Fruit fly (Drosophila melanogaster) whole organism, prepupa: ENCODE data around the gene CG6106.

Source experiments
- Blimp-1 ChIP-seq: fragments of 200-800 bp; sonication (Bioruptor generic); optimal IDR thresholded peaks from 3 replicates; lab custom pipeline; 2017; ENCODE audit warnings: missing biosample characterization, missing genetic modification characterization, mild to moderate bottlenecking, moderate library complexity, missing genetic modification reagents
- CG10631 ChIP-seq: fragments of 200-800 bp; sonication (Bioruptor generic); optimal IDR thresholded peaks from 2 replicates; lab custom pipeline; 2016; ENCODE audit warnings: missing biosample characterization, missing genetic modification characterization
- CG16779 ChIP-seq: fragments of 200-800 bp; sonication (Bioruptor generic); optimal IDR thresholded peaks from 3 replicates; lab custom pipeline; 2017; ENCODE audit warnings: missing biosample characterization, mild to moderate bottlenecking, missing genetic modification characterization
- CG32006 ChIP-seq: fragments of 200-800 bp; sonication (Bioruptor generic); optimal IDR thresholded peaks from 3 replicates; lab custom pipeline; 2017; ENCODE audit warnings: missing biosample characterization, mild to moderate bottlenecking, missing genetic modification characterization
- CG34406 ChIP-seq: fragments of 200-800 bp; sonication (Bioruptor generic); optimal IDR thresholded peaks from 3 replicates; lab custom pipeline; 2016; ENCODE audit warnings: missing biosample characterization, missing genetic modification characterization
- CG3919 ChIP-seq: fragments of 200-800 bp; sonication (Bioruptor generic); optimal IDR thresholded peaks from 3 replicates; lab custom pipeline; 2016; ENCODE audit warnings: missing biosample characterization, missing genetic modification characterization
- CG6854 ChIP-seq: fragments of 200-800 bp; sonication (Bioruptor generic); optimal IDR thresholded peaks from 2 replicates; lab custom pipeline; 2017; ENCODE audit warnings: missing biosample characterization, mild to moderate bottlenecking, missing genetic modification characterization
- Eip78C ChIP-seq: fragments of 200-800 bp; sonication (Bioruptor generic); peaks from one replicate; lab custom pipeline; 2016; ENCODE audit warnings: missing biosample characterization, missing genetic modification characterization
- Lpt ChIP-seq: fragments of 200-800 bp; sonication (Bioruptor generic); optimal IDR thresholded peaks from 3 replicates; lab custom pipeline; 2016; ENCODE audit warnings: missing biosample characterization, missing genetic modification characterization
- OdsH ChIP-seq: fragments of 200-800 bp; sonication (Bioruptor generic); optimal IDR thresholded peaks from 3 replicates; lab custom pipeline; 2016; ENCODE audit warnings: missing biosample characterization, missing genetic modification characterization
- Sox14 ChIP-seq: fragments of 200-800 bp; sonication (Bioruptor generic); optimal IDR thresholded peaks from 3 replicates; lab custom pipeline; 2016; ENCODE audit warnings: missing biosample characterization, missing genetic modification characterization
- dsx ChIP-seq: fragments of 200-800 bp; optimal IDR thresholded peaks from 3 replicates; lab custom pipeline; 2019; ENCODE audit warnings: missing biosample characterization, mild to moderate bottlenecking, missing genetic modification characterization, moderate library complexity; ENCODE audit not compliant: poor library complexity, severe bottlenecking
- fkh ChIP-seq: fragments of 200-800 bp; sonication (Bioruptor generic); optimal IDR thresholded peaks from 3 replicates; lab custom pipeline; 2017; ENCODE audit warnings: missing biosample characterization, mild to moderate bottlenecking, missing genetic modification characterization, moderate library complexity
- pdm3 ChIP-seq: fragments of 200-800 bp; sonication (Bioruptor generic); optimal IDR thresholded peaks from 3 replicates; lab custom pipeline; 2016; ENCODE audit warnings: missing biosample characterization, missing genetic modification characterization

DNA sequence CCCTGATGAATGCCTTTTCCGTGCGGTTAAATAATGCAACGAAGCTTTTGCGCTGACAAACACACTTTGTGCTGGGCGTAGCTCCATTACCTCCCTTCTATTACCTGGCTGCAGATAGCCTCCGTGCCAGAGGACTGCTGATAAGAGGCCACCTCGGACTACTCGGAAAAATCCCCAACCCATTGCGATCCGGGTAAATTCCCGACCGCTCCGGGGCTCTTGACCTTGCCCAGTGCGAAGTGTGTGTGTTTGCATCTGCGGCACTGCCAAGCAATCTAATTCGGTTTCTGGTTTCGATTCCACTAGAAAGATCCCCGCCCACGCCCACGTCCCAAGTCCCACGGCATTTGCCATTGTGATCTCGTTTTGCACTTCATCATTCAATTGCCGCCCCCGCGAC lies 27.1 kb downstream of the CG6106 start:
- TF ChIP-seq CG6854 (no peak), OdsH (no peak), fkh (no peak), CG3919 (GFP tag; lab: Kevin White, UChicago) (no peak), Sox14 (GFP tag; lab: Kevin White, UChicago) (no peak), CG16779 (tag; lab: Kevin White, UChicago) (no peak), Eip78C (GFP tag; lab: Kevin White, UChicago) (no peak), dsx (GFP tag; lab: Kevin White, UChicago) (no peak), CG34406 (GFP tag; lab: Kevin White, UChicago) (no peak), Lpt (no peak), pdm3 (GFP tag; lab: Kevin White, UChicago) (no peak), CG10631 (GFP tag; lab: Kevin White, UChicago) (no peak), CG32006 (GFP tag; lab: Kevin White, UChicago) (no peak), Blimp-1 (GFP tag; lab: Kevin White, UChicago) (no peak)
